Fruit fly (Drosophila melanogaster): Measurements from ENCODE around the gene CG3061.

Gene CG3061

DNA sequence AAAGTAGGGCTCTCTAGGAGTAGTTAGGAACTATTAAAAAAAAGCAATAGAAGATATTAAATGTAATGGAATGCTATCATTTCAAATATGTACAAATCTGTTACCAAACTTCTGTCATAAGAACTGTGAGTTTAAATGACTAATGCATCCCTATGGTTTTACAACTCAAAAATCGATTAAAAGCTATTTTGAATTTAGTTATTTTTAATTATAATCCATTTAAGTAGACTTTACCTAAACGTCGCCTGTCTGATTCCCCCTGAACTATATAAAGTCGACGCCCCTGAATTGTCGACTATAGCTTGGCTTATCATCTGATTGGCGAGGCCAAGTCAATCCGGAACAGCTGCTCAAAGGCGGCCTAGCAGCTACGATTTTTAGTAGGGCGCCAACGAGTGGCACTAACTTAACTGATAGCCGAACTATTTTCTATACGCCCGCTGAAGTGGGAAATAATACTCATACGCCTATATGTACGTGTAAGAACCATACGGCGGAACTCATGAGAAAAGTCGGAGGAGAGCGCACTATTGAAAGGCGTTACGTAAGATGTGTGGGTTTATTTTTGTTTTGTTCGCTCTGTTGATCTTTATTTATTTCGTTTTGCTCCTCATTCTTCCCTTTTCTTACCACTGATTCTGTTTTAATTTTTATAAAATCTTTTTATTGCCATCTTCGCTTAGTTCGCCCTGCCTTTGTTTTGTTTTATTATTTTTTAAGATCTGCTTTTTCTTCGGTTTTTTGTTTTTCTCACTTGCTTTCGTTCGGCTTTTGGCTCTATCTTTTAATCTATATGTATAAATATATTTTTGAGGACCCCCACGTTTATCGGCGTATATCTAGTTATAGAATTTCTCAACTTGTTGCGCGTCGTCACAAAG, 30.1 kb downstream of the CG3061 start (continued):
- peak; percentile 41 for TF ChIP-seq CG13624 (GFP tag; optimal IDR thresholded peaks at IDR 0.05)
- TF ChIP-seq phol (tag; optimal IDR thresholded peaks at IDR 0.05) = peak; percentile 40
- peak; percentile 33 for TF ChIP-seq Xbp1 (GFP tag; optimal IDR thresholded peaks at IDR 0.05)
- no peak for TF ChIP-seq peb (GFP tag; IDR thresholded peaks at IDR 0.05)
- TF ChIP-seq lilli (GFP tag; optimal IDR thresholded peaks at IDR 0.05) = peak; percentile 53
- TF ChIP-seq Dp (GFP tag; optimal IDR thresholded peaks at IDR 0.05) = no peak
- peak; percentile 10 for TF ChIP-seq BtbVII (GFP tag; optimal IDR thresholded peaks at IDR 0.05)
- peak; percentile 16 for TF ChIP-seq HmgZ (tag; optimal IDR thresholded peaks at IDR 0.05)
- no peak for TF ChIP-seq Dref (GFP tag; IDR thresholded peaks at IDR 0.05)
- TF ChIP-seq CrebB (tag; optimal IDR thresholded peaks at IDR 0.05) = no peak
- peak; percentile 39; the same call in 1 of the 3 replicates for TF ChIP-seq CG7357 (GFP tag; IDR thresholded peaks at IDR 0.05)
- TF ChIP-seq CG12769 (tag; optimal IDR thresholded peaks at IDR 0.05) = peak; percentile 22
- peak; percentile 0 for TF ChIP-seq HLH54F (GFP tag; optimal IDR thresholded peaks at IDR 0.05)
- TF ChIP-seq D19B (GFP tag; optimal IDR thresholded peaks at IDR 0.05) = peak; percentile 20
- peak in 1 of 2 experiments; percentile 60 for TF ChIP-seq Hr51 (GFP tag; optimal IDR thresholded peaks at IDR 0.05)
- TF ChIP-seq CG16863 (GFP tag; optimal IDR thresholded peaks at IDR 0.05) = peak; percentile 7
- TF ChIP-seq Hr39 (optimal IDR thresholded peaks at IDR 0.05) = no peak
- TF ChIP-seq gce (GFP tag; IDR thresholded peaks at IDR 0.05) = no peak
- no peak for TF ChIP-seq sob (GFP tag; IDR thresholded peaks at IDR 0.05)
- peak; percentile 7 for TF ChIP-seq CG6765 (GFP tag; optimal IDR thresholded peaks at IDR 0.05)
- TF ChIP-seq Dad (GFP tag; optimal IDR thresholded peaks at IDR 0.05) = peak; percentile 13
- TF ChIP-seq CG18262 (tag; optimal IDR thresholded peaks at IDR 0.05) = peak; percentile 54
- 0 out of 4 replicates have a peak, but pooled peaks have one; percentile 39 for TF ChIP-seq chinmo (GFP tag; IDR thresholded peaks at IDR 0.05; ENCODE audit: partially characterized antibody)
- TF ChIP-seq Atf-2 (GFP tag; optimal IDR thresholded peaks at IDR 0.05) = no peak
- TF ChIP-seq Max (GFP tag; optimal IDR thresholded peaks at IDR 0.05) = peak; percentile 2
- TF ChIP-seq vfl (GFP tag; optimal IDR thresholded peaks at IDR 0.05) = no peak
- TF ChIP-seq CG11695 (GFP tag; IDR thresholded peaks at IDR 0.05) = 0 out of 3 replicates have a peak, but pooled peaks have one; percentile 31
- peak in 1 of 3 experiments; percentile 0 for TF ChIP-seq lola (GFP tag; optimal IDR thresholded peaks at IDR 0.05)
- peak; percentile 18; the same call in 1 of the 2 replicates for TF ChIP-seq CG32532 (GFP tag; IDR thresholded peaks at IDR 0.05)
- TF ChIP-seq Hsf (GFP tag; optimal IDR thresholded peaks at IDR 0.05) = peak; percentile 14
- peak; percentile 68 for TF ChIP-seq CG3281 (GFP tag; optimal IDR thresholded peaks at IDR 0.05)
- peak; percentile 3 for TF ChIP-seq CG5180 (GFP tag; optimal IDR thresholded peaks at IDR 0.05)
- TF ChIP-seq CG8359 (GFP tag; optimal IDR thresholded peaks at IDR 0.05; ENCODE audit: borderline replicate concordance) = peak; percentile 18

DNA sequence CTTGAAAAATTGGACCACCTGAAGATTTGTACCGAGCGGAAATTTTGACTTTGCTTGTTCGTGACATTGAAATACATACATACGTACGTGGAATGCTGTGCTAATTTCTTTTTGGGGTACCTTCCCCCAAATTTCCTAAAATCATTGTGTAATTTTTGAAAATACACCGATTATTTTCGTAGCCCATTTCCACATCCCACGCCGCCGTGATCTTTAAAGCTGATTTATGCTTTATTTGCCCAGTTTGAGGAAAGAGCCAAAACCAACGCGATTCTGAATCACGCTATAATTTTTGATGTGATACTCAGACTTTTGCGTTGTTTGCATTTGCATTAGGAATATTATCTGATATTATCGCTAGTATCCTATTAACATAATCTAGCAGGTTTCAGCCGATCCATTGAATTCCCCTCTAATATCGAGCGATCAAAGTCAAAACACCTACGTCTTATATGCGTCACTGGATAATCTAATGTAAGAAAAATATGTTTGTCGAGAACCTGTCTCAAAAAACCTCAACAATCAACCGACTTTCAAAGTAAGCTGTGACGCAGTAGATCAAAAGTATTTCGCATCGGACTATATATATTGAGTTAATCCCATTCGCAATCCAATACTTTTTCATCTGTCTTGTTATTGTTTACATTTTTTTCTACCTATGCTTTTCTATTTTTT, 30.8 kb downstream of the CG3061 start:
- TF ChIP-seq CG30403 (GFP tag; optimal IDR thresholded peaks at IDR 0.05) (no peak), Pdp1 (GFP tag; optimal IDR thresholded peaks at IDR 0.05) (no peak), Doc3 (GFP tag; IDR thresholded peaks at IDR 0.05; ENCODE audit: partially characterized antibody) (no peak), bcd (GFP tag; optimal IDR thresholded peaks at IDR 0.05) (no peak), HLHmδ (GFP tag; optimal IDR thresholded peaks at IDR 0.05) (no peak), nau (GFP tag; optimal IDR thresholded peaks at IDR 0.05) (no peak), Fer3 (tag; optimal IDR thresholded peaks at IDR 0.05) (no peak), CG13624 (GFP tag; optimal IDR thresholded peaks at IDR 0.05) (peak; percentile 44), CG4328 (GFP tag; optimal IDR thresholded peaks at IDR 0.05) (no peak), sd (tag; optimal IDR thresholded peaks at IDR 0.05) (peak; percentile 77), eve (GFP tag; optimal IDR thresholded peaks at IDR 0.05) (peak in 1 of 2 experiments; percentile 15), CG10543 (GFP tag; optimal IDR thresholded peaks at IDR 0.05) (no peak), CG13894 (tag; optimal IDR thresholded peaks at IDR 0.05) (peak; percentile 96), esg (GFP tag; conservative IDR thresholded peaks at IDR 0.05) (no peak), Adf1 (GFP tag; IDR thresholded peaks at IDR 0.05) (no peak), oc (tag; optimal IDR thresholded peaks at IDR 0.05) (no peak)
